Worm (Caenorhabditis elegans): ENCODE measurements around the gene cyp-35A2.

Gene cyp-35A2

DNA sequence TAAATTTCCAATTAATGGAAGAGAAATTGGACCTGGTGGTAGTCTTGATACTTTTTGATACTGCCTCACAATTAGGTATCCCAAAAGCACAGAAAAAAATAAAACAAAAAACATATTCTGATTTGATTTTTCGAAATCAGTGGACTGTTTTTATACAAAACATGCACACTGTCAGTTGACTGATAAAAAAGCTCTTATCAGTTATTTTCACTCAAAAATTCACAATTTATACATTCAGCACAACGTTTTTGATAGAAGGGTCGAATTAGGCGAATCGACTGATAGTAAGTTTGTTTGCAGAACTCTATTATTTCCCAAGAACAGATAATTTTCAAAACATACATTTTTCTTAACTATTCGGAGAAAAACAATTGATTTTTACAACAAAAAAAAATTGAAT is at the start of gene cyp-35A2:
Gene cyp-35A2 (minus strand): TSS at position 124 of the 400 bp plus-strand sequence.
- TF ChIP-seq unc-62 (GFP tag; optimal IDR thresholded peaks at IDR 0.05) = no peak

DNA sequence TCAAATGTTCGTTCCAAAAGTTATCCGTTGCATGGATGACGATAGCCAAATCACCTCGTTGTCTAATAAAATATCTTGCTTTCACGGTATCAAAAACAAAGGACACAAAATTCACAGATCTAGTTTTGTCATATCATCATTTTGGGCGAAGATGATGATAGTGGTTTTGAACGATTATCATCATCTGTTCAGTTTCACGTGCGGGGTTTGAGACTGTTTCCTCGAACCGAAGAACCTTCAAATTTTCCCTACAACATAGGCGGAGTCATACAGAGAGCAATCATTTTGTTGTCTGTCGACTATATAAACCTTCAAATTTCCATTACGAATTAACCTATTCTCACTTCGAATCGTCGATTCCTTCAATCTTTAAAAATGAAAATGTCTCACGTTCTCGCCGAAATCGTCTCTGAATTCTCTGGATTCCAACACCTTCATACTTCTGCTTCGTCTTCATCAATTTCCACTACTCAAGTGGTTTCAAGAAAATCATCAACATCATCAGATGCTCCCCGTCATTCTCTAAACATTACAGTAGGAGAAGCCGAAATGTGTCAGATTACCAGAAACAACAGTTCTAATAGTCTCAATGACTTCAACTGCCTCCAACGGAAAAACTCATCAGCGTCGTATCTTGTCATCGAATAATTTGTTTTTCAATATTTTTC is 49.3 kb upstream of the cyp-35A2 start, which contains the start of gene F18E3.11:
Gene F18E3.11 (plus strand): TSS at position 376 of the 668 bp plus-strand sequence.
- no peak for TF ChIP-seq unc-62 (GFP tag; optimal IDR thresholded peaks at IDR 0.05)

DNA sequence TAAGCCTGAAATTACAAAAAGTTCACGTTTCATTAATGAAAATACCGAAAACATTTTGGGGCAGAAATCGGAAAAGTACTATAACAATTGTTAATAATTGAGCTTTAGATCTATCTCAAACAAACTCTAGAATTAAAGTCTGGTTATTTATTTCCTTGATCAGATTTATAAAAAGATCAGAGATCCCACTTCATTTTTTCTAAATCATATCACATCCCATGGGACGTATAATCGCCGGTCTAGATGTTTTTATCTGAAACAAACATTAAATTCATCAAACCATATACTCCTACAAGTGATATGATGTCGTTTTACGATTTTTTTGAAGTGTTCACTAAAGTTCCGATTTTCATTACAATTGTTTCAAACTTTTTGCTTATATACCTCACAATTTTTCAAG is 47.7 kb upstream of the cyp-35A2 start, which contains the start of gene str-41:
Gene str-41 (plus strand): TSS at position 301 of the 400 bp plus-strand sequence.
- TF ChIP-seq unc-62 (GFP tag; optimal IDR thresholded peaks at IDR 0.05) = no peak

DNA sequence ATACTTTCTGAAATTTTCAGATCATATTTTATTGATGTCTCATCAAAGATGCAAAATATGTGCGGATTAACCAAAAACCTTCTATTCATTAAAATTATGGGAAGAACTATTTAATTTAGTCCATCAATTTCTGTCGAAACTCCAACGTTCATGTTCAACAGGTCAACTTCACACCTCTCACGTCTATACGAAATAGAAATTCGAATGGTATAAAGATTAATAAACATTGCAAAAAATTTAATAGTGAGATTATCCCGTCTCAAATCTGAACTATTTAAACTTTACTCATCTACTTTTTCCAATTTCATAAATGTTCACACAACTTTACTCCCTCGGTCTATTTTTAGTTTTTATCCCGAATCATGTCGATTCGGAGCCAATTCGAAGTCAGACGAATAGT is 45.6 kb upstream of the cyp-35A2 start, which contains the start of gene R13D7.2:
Gene R13D7.2 (plus strand): TSS at position 301 of the 400 bp plus-strand sequence.
- TF ChIP-seq unc-62 (GFP tag; optimal IDR thresholded peaks at IDR 0.05) = no peak

DNA sequence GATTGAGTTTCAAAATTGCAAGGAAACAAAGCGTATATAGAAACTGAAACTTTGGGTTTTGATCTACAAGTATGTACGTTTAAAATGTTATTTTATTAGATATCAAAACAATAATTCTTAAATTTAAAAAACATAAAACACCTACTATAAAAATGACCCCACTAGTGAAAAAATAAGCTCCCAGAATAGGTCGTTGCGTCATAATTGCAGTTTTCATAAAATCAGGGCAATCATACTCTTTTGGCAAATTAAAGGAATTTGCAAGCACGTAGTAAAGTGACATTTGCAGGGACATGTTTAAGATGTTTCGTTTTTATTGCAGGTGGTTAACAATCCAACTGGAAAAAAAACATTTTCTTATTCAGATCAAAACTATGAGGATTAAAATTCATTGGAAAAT is 44.5 kb upstream of the cyp-35A2 start, which contains the start of gene srt-6:
Gene srt-6 (minus strand): TSS at position 295 of the 400 bp plus-strand sequence.
- no peak for TF ChIP-seq unc-62 (GFP tag; optimal IDR thresholded peaks at IDR 0.05)

DNA sequence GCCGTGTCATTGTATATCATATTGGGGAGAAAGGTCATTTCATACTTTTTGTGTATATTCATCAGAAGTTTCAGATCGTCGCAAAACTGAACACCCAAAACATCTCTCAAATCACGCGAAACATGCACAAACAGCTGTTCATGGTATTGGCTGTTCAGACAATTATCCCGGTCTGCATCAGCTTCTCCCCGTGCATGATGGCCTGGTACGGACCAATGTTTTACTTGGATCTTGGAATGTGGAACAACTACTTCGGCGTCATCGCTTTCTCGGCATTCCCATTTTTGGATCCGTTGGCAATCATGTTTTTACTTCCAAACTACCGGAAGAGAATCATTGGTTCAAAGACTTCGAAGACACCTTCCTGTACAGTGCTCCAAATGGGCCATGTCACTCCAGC is 39.5 kb upstream of the cyp-35A2 start:
- no peak for TF ChIP-seq unc-62 (GFP tag; optimal IDR thresholded peaks at IDR 0.05)

DNA sequence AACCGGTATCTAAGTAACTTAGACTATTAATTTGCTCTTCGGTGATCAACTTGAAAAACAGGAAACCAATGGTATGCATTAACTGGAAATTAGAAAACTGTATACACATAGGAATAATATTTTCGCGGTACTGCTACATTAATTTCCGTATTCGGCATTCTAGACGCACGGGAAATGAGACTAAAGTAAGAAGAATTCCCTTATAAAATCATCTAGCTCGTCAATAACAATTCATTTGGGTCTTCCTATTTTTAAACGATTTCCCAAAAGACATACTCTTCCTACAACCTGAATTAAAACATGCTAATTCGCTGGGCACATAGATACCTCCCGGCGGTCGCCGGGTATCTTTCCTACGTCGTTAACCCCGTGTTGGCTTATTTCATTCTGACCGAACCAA is 38.4 kb upstream of the cyp-35A2 start, which contains the start of gene srj-13:
Gene srj-13 (plus strand): TSS at position 301 of the 400 bp plus-strand sequence.
- no peak for TF ChIP-seq unc-62 (GFP tag; optimal IDR thresholded peaks at IDR 0.05)

DNA sequence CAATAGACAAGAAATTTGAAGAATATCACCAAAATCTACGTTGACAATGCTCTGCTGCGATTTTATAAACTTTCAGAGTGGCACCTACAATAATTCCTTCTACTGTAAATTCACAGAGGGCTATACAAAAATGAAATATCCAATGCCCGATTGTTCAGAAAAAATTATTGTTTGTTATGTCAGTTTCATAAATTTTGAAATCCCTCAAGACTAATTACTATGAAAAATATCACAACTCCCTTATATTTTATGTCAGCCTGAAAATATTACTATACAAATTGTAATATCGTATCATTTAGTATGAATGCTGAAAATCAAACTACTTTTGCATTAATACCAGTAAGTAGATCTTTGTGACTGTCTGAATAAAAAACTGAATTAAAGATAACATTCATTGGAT is 36.6 kb upstream of the cyp-35A2 start, which contains the start of gene srx-60:
Gene srx-60 (plus strand): TSS at position 301 of the 400 bp plus-strand sequence.
- no peak for TF ChIP-seq unc-62 (GFP tag; optimal IDR thresholded peaks at IDR 0.05)

DNA sequence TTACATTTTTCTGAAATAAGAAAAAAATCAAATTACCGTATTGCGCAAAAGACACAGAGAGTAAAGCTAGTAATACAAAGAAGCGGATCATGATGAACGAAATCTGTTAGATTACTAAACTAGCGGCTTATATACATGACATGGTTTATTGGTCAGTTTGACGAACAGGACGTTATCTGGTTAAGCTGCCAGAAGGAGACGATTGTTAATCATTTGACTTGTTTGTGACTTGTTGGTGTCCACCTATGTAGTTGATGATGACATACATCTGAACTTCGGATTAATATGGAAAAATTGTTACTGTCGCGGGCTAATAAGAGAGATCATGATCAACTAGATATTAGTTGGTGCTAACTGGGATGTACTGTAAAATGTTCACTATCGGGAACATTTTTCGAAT is 36.1 kb upstream of the cyp-35A2 start, which contains the start of gene cnc-9:
Gene cnc-9 (minus strand): TSS at position 101 of the 400 bp plus-strand sequence.
- no peak for TF ChIP-seq unc-62 (GFP tag; optimal IDR thresholded peaks at IDR 0.05)

DNA sequence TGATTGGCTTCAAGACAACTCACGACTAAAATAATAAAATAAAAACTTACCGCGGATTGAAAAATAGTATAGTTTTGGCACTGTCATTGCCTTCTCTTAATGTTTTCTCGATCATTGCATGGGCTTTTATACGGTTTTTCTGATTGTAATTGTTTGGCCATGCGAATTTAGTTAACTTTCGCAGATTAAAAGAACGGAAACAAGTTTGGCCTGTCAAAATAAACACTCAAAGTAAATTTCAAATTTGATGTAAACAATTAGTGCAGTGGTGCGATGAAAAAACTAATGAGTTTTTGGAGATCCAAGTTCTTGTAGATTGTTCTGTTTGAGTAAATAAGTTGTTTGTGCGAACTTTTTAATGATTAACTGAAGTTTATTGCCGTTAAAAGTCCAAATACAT is 35.2 kb upstream of the cyp-35A2 start, which contains the start of gene gst-41:
Gene gst-41 (minus strand): TSS at position 101 of the 400 bp plus-strand sequence.
- TF ChIP-seq unc-62 (GFP tag; optimal IDR thresholded peaks at IDR 0.05) = no peak

DNA sequence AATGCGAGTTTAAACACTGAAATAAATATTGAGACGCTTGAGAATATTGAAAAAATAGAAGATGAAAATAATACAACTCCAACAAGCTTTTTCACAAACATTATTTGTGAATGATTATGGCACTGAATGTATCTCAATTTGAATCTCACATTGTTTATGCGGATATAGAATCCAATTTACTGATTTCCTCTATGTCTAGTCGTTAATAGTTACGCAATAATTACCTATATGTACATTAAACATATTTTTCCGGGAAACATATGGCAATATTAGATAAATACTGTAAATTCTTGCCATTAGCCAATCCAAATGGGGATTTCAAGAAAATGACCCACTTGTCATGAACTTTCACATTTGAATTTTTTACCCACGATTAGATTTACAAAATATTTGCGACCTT is 31.4 kb upstream of the cyp-35A2 start, which contains the start of gene srx-9:
Gene srx-9 (minus strand): TSS at position 101 of the 400 bp plus-strand sequence.
- TF ChIP-seq unc-62 (GFP tag; optimal IDR thresholded peaks at IDR 0.05) = no peak

DNA sequence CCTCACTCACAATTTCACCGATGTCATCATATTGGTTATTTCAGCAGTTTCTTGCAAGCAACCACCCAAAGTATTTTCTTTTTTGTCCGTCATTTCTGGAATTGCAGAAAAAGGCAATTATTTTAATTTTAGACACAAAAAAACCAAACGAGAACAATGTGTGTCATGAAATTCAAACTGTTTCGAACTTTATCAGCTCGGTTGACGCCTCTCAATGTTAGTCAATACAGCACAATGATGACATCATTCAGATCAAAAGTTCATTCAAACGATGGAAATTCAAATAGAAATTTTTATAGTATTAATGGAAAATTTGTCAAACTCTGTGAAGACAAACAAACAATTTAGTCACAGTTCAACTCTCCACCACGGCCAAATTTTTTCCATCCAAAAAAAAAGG is 28.0 kb upstream of the cyp-35A2 start, which contains the start of gene fbxa-105:
Gene fbxa-105 (minus strand): TSS at position 97 of the 400 bp plus-strand sequence.
- TF ChIP-seq unc-62 (GFP tag; optimal IDR thresholded peaks at IDR 0.05) = no peak

DNA sequence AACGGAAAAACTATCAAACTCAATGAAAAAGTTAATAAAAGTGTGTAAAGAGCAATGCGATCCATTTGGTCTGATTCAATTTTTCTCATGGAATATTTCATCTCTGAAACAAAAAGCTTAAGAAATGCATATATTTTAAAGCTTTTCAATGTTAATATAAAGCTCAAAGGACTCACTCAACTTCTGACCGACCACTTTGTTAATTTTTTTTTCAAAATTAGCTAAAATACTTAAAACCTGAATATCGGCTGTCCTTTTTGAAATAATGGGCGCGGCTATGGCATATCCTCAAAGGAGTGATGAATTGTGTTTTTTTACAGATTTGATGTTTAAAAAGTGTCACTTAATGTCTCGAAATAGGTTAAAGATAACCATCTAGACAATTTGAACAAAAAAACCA is 25.8 kb upstream of the cyp-35A2 start, which contains the start of gene C02H6.1:
Gene C02H6.1 (minus strand): TSS at position 101 of the 400 bp plus-strand sequence.
- TF ChIP-seq unc-62 (GFP tag; optimal IDR thresholded peaks at IDR 0.05) = no peak

DNA sequence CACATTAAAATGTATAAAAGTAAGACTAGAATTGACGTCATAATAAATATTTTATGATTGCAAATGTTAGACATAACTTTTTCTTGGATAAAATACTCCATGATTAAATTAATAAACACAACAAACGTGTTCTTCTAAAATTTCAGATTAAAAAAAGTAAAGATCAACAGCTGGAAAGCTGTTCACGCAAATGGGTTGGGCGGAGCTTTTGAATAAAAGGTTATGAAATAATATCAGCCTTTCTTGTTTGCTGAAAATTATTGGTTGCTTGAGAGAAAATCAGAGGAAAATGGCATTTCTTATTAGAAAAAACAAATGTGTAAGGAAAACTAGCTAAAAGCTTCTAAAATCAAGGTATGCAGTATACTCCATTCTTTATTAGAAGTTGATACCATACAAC is 23.8 kb upstream of the cyp-35A2 start, which contains the start of gene C02H6.3:
Gene C02H6.3 (minus strand): TSS at position 101 of the 400 bp plus-strand sequence.
- no peak for TF ChIP-seq unc-62 (GFP tag; optimal IDR thresholded peaks at IDR 0.05)

DNA sequence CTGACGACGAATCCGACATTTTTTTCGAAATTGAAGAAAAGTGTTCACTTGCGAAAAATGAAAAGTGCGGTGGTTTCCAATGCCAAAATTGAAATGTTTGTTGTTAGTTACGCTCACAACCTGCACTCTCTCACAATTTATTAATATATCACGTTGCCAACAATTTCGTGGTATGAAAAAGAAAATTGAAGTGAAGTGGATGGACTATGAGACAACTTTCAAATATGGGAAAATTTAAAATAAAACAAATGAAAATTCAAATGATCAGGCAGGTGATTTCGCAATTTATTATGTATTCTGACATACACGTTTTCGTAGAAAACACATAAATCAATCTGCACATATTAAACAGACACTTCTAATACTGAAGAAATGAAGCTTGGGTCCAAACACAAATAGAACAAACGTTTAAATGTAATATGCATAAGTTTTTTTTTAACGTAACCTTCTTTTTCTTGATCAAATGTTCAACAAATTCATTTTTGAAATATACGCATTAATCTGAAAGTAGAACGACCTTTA is 22.1 kb upstream of the cyp-35A2 start, which contains the start of gene srp-6:
Gene srp-6 (minus strand): TSS at position 51 of the 522 bp plus-strand sequence.
- TF ChIP-seq unc-62 (GFP tag; optimal IDR thresholded peaks at IDR 0.05) = no peak

DNA sequence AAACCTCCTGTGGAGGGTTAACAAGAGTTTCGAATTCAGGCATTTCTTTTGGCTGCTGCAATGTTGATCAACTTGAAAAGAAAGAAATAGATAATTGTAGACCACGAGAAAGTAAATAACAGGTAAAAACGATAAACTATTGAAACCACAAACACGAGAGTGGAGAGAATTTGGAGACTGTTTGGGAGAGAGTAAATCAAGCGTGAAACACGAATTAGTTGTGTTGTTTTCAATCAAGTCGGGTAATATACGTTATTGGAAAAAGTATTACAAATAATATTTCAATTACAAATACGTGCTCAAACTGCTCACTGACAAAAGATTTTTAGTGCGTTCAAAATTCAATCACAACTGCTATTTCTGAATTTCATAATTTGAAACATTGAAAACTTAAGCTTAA is 17.0 kb upstream of the cyp-35A2 start, which contains the start of gene C03G6.17:
Gene C03G6.17 (minus strand): TSS at position 101 of the 400 bp plus-strand sequence.
- no peak for TF ChIP-seq unc-62 (GFP tag; optimal IDR thresholded peaks at IDR 0.05)
